Worm (Caenorhabditis elegans) whole organism, L4 larva: ENCODE data around the gene B0222.5.

Source experiments
- D1046.2 ChIP-seq: fragments of 200-800 bp; sonication (Bioruptor generic); IDR thresholded peaks from 2 replicates; pipeline ENCODE4 v1.3.6; 2022; ENCODE audit warnings: missing genetic modification characterization, missing compliant biosample characterization
- F10B5.3 ChIP-seq: sonication (generic microtip); optimal IDR thresholded peaks from 2 replicates; lab custom pipeline; 2016; ENCODE audit warnings: mild to moderate bottlenecking, missing genetic modification characterization, missing compliant biosample characterization
- F26F4.8 ChIP-seq: fragments of 200-800 bp; sonication (Bioruptor generic); conservative IDR thresholded peaks from 2 replicates; pipeline ENCODE4 v1.3.6; 2022; ENCODE audit warnings: missing genetic modification characterization, missing compliant biosample characterization
- F49E8.2 ChIP-seq: sonication (generic microtip); optimal IDR thresholded peaks from 2 replicates; lab custom pipeline; 2016; ENCODE audit warnings: missing compliant biosample characterization, mild to moderate bottlenecking, missing genetic modification characterization, borderline replicate concordance
- T20F7.1 ChIP-seq: fragments of 200-800 bp; sonication (Bioruptor generic); optimal IDR thresholded peaks from 2 replicates; lab custom pipeline; 2018; ENCODE audit warnings: mild to moderate bottlenecking, missing genetic modification characterization, missing compliant biosample characterization
- Y5F2A.4 ChIP-seq: fragments of 200-800 bp; sonication (Bioruptor generic); optimal IDR thresholded peaks from 2 replicates; lab custom pipeline; 2018; ENCODE audit warnings: mild to moderate bottlenecking, missing genetic modification characterization, missing compliant biosample characterization
- ZK337.2 ChIP-seq: fragments of 200-800 bp; sonication (Bioruptor generic); IDR thresholded peaks from 2 replicates; pipeline ENCODE4 v1.3.6; 2022; ENCODE audit warnings: missing genetic modification reagents, missing genetic modification characterization, missing compliant biosample characterization
- ama-1 ChIP-seq: fragments of 150-350 bp; optimal IDR thresholded peaks from 2 replicates; lab custom pipeline; 2014; ENCODE audit warnings: inconsistent platforms, mixed read lengths
- attf-4 ChIP-seq: sonication (generic microtip); optimal IDR thresholded peaks from 3 replicates; lab custom pipeline; 2017; ENCODE audit warnings: missing biosample characterization, missing genetic modification characterization
- ceh-20 ChIP-seq: fragments of 200-800 bp; sonication (Bioruptor generic); IDR thresholded peaks from 2 replicates; pipeline ENCODE4 v1.3.6; 2022; ENCODE audit warnings: missing genetic modification reagents, missing genetic modification characterization, missing compliant biosample characterization
- ceh-28 ChIP-seq: fragments of 150-350 bp; optimal IDR thresholded peaks from 2 replicates; lab custom pipeline; 2014; ENCODE audit warnings: missing biosample characterization, missing genetic modification reagents, missing genetic modification characterization
- ceh-82 ChIP-seq: sonication (generic microtip); optimal IDR thresholded peaks from 2 replicates; lab custom pipeline; 2017; ENCODE audit warnings: missing biosample characterization, missing genetic modification characterization
- ces-1 ChIP-seq: fragments of 150-350 bp; sonication (generic microtip); optimal IDR thresholded peaks from 4 replicates; lab custom pipeline; 2014; ENCODE audit warnings: missing biosample characterization, missing genetic modification reagents, missing genetic modification characterization
- ctbp-1 ChIP-seq: fragments of 200-800 bp; sonication (Bioruptor generic); IDR thresholded peaks from 2 replicates; pipeline ENCODE4 v1.3.6; 2022; ENCODE audit warnings: missing genetic modification reagents, missing genetic modification characterization, missing compliant biosample characterization
- dmd-6 ChIP-seq: fragments of 200-800 bp; sonication (Bioruptor generic); IDR thresholded peaks from 2 replicates; pipeline ENCODE4 v1.3.6; 2022; ENCODE audit warnings: missing genetic modification reagents, missing genetic modification characterization, missing compliant biosample characterization
- dmd-8 ChIP-seq: fragments of 200-800 bp; sonication (Bioruptor generic); IDR thresholded peaks from 2 replicates; pipeline ENCODE4 v1.3.6; 2022; ENCODE audit warnings: missing genetic modification characterization, missing compliant biosample characterization
- egl-27 ChIP-seq: sonication (generic microtip); optimal IDR thresholded peaks from 3 replicates; lab custom pipeline; 2017; ENCODE audit warnings: missing biosample characterization, missing genetic modification reagents, missing genetic modification characterization
- egl-43 ChIP-seq: fragments of 200-800 bp; sonication (Bioruptor generic); IDR thresholded peaks from 2 replicates; pipeline ENCODE4 v1.3.6; 2022; ENCODE audit warnings: missing genetic modification reagents, missing genetic modification characterization, missing compliant biosample characterization
- hif-1 ChIP-seq, 2 experiments: sonication (generic microtip); optimal IDR thresholded peaks; 2 replicates each; lab custom pipeline; 2016 to 2017; ENCODE audit warnings: missing compliant biosample characterization in 2 of 2, missing genetic modification characterization in 2 of 2, missing genetic modification reagents in 2 of 2, missing genotype in 2 of 2, mild to moderate bottlenecking in 1 of 2
- hmg-1.1 ChIP-seq: fragments of 200-800 bp; sonication (Bioruptor generic); IDR thresholded peaks from 2 replicates; pipeline ENCODE4 v1.3.6; 2022; ENCODE audit warnings: missing genetic modification reagents, missing genetic modification characterization, missing compliant biosample characterization
- jun-1 ChIP-seq: fragments of 150-350 bp; optimal IDR thresholded peaks from 2 replicates; lab custom pipeline; 2014; ENCODE audit warnings: missing biosample characterization, missing genetic modification reagents, missing genetic modification characterization
- lim-7 ChIP-seq: fragments of 200-800 bp; sonication (Bioruptor generic); IDR thresholded peaks from 2 replicates; pipeline ENCODE4 v1.3.6; 2022; ENCODE audit warnings: missing genetic modification characterization, missing compliant biosample characterization
- lin-1 ChIP-seq: fragments of 200-800 bp; sonication (Bioruptor generic); IDR thresholded peaks from 2 replicates; pipeline ENCODE4 v1.3.6; 2022; ENCODE audit warnings: missing genetic modification reagents, missing genetic modification characterization, missing compliant biosample characterization
- lin-13 ChIP-seq: fragments of 150-350 bp; optimal IDR thresholded peaks from 2 replicates; lab custom pipeline; 2014; ENCODE audit warnings: missing biosample characterization, missing genetic modification reagents, missing genetic modification characterization
- lin-29 ChIP-seq: fragments of 200-800 bp; sonication (Bioruptor generic); IDR thresholded peaks from 2 replicates; pipeline ENCODE4 v1.3.6; 2022; ENCODE audit warnings: missing genetic modification reagents, missing genetic modification characterization, missing compliant biosample characterization
- lsy-2 ChIP-seq, 2 experiments: fragments of 150-350 bp in 1 of 2; sonication (generic microtip) in 1 of 2; optimal IDR thresholded peaks; 2 replicates each; lab custom pipeline; 2014 to 2017; ENCODE audit warnings: missing biosample characterization in 2 of 2, missing genetic modification characterization in 2 of 2
- mep-1 ChIP-seq: fragments of 150-350 bp; sonication (generic microtip); optimal IDR thresholded peaks from 3 replicates; lab custom pipeline; 2014; ENCODE audit warnings: missing biosample characterization, missing genetic modification characterization
- mxl-2 ChIP-seq: fragments of 200-800 bp; sonication (Bioruptor generic); conservative IDR thresholded peaks from 2 replicates; pipeline ENCODE4 v1.3.6; 2022; ENCODE audit warnings: missing genetic modification reagents, missing genetic modification characterization, missing compliant biosample characterization
- nhr-102 ChIP-seq: sonication (generic microtip); optimal IDR thresholded peaks from 2 replicates; lab custom pipeline; 2016; ENCODE audit warnings: mild to moderate bottlenecking, missing genetic modification characterization, moderate library complexity, missing compliant biosample characterization
- nhr-41 ChIP-seq: fragments of 200-800 bp; sonication (Bioruptor generic); IDR thresholded peaks from 2 replicates; pipeline ENCODE4 v1.3.6; 2022; ENCODE audit warnings: missing genetic modification reagents, missing genetic modification characterization, missing compliant biosample characterization
- nhr-77 ChIP-seq: fragments of 150-350 bp; optimal IDR thresholded peaks from 2 replicates; lab custom pipeline; 2014; ENCODE audit warnings: missing biosample characterization, missing genetic modification characterization
- pha-4 ChIP-seq, 2 experiments: fragments of 150-350 bp in 1 of 2; fragments of 200-800 bp in 1 of 2; sonication (Bioruptor generic) in 1 of 2; IDR thresholded peaks in 1 of 2; optimal IDR thresholded peaks in 1 of 2; 2 replicates each; pipeline versions ENCODE4 v1.3.6 to Lab custom; 2014 to 2022; ENCODE audit warnings: missing genetic modification characterization in 2 of 2, missing genetic modification reagents in 2 of 2, missing biosample characterization in 1 of 2, missing compliant biosample characterization in 1 of 2
- pqm-1 ChIP-seq: sonication (generic microtip); optimal IDR thresholded peaks from 2 replicates; lab custom pipeline; 2017; ENCODE audit warnings: missing biosample characterization, missing genetic modification characterization
- rbr-2 ChIP-seq: sonication (generic microtip); optimal IDR thresholded peaks from 2 replicates; lab custom pipeline; 2016; ENCODE audit warnings: missing genotype, missing genetic modification characterization, missing compliant biosample characterization
- saeg-2 ChIP-seq: fragments of 200-800 bp; sonication (Bioruptor generic); IDR thresholded peaks from 2 replicates; pipeline ENCODE4 v1.3.6; 2022; ENCODE audit warnings: missing genetic modification reagents, missing genetic modification characterization, missing compliant biosample characterization
- skn-1 ChIP-seq: fragments of 150-350 bp; optimal IDR thresholded peaks from 2 replicates; lab custom pipeline; 2014; ENCODE audit warnings: missing biosample characterization, missing genetic modification characterization
- snpc-1.2 ChIP-seq: fragments of 200-800 bp; sonication (Bioruptor generic); IDR thresholded peaks from 2 replicates; pipeline ENCODE4 v1.3.6; 2022; ENCODE audit warnings: missing genetic modification reagents, missing genetic modification characterization, missing compliant biosample characterization
- spr-1 ChIP-seq: sonication (generic microtip); optimal IDR thresholded peaks from 2 replicates; lab custom pipeline; 2016; ENCODE audit warnings: mild to moderate bottlenecking, missing genetic modification characterization, missing compliant biosample characterization
- tag-97 ChIP-seq: fragments of 200-800 bp; sonication (Bioruptor generic); IDR thresholded peaks from 2 replicates; pipeline ENCODE4 v1.3.6; 2022; ENCODE audit warnings: missing genetic modification characterization, missing compliant biosample characterization
- unc-39 ChIP-seq: sonication (generic microtip); optimal IDR thresholded peaks from 2 replicates; lab custom pipeline; 2017; ENCODE audit warnings: missing biosample characterization, missing genetic modification characterization
- unc-62 ChIP-seq, 3 experiments: fragments of 150-350 bp in 1 of 3; sonication (generic microtip); optimal IDR thresholded peaks in 2 of 3; peaks in 1 of 3; 1 replicate in 1 of 3; 2 replicates in 2 of 3; lab custom pipeline; 2014 to 2017; ENCODE audit warnings: missing biosample characterization in 3 of 3, missing genetic modification characterization in 3 of 3, missing genetic modification reagents in 3 of 3, missing genotype in 1 of 3
- zag-1 ChIP-seq: fragments of 150-350 bp; optimal IDR thresholded peaks from 2 replicates; lab custom pipeline; 2014; ENCODE audit warnings: missing biosample characterization, missing genetic modification characterization
- zip-11 ChIP-seq: fragments of 200-800 bp; sonication (Bioruptor generic); IDR thresholded peaks from 2 replicates; pipeline ENCODE4 v1.3.6; 2022; ENCODE audit warnings: missing genetic modification characterization, missing compliant biosample characterization
- ztf-7 ChIP-seq: fragments of 150-350 bp; optimal IDR thresholded peaks from 2 replicates; lab custom pipeline; 2014; ENCODE audit warnings: missing biosample characterization, missing genetic modification characterization

B0222.5 gene

ce11 chrV:9133950-9134349 is 20.7 kb downstream of the B0222.5 start, which contains the start of gene B0222.1:
TSS of gene B0222.1 (plus strand) at chrV:9134255.
- TF ChIP-seq lsy-2 (tag; optimal IDR thresholded peaks at IDR 0.05; lab: Kevin White, UChicago): no peak
- no peak for TF ChIP-seq lin-13 (GFP tag; lab: Kevin White, UChicago)
- peak in 1 of 2 experiments; percentile 53 for TF ChIP-seq unc-62 (GFP tag; optimal IDR thresholded peaks at IDR 0.05 in 1 of 2; lab: Kevin White, UChicago)
- TF ChIP-seq unc-62 (tag; optimal IDR thresholded peaks at IDR 0.05; lab: Kevin White, UChicago): no peak
- TF ChIP-seq ZK337.2 (GFP tag; lab: Robert Waterston, UW): no peak
- TF ChIP-seq ceh-28: no peak
- no peak for TF ChIP-seq skn-1 (tag; lab: Kevin White, UChicago)

DNA sequence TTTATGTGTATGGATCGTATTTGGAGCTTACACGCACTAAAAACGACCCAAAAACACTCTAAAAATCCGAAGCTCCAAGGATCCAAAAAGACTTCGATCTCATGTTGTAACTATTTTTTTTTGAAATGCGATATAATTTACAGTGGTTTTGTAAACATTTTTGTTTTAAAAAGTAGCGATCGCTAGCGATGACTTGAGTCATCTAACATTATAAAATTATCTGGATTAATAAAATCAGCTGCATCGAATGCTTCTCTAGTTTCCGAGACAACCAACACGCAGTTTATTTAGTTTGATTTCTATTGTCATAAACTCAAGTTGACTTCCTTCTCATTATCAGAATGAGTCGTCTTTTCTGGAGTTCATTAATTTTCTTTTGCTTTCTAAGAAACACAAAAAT is 22.6 kb downstream of the B0222.5 start, which contains the start of gene F21C10.1:
F21C10.1 (plus strand) TSS at position 301 of the 400 bp plus-strand sequence.
- TF ChIP-seq hmg-1.1 (GFP tag; lab: Robert Waterston, UW) (no peak), dmd-6 (GFP tag; lab: Robert Waterston, UW) (no peak), dmd-8 (no peak), zag-1 (tag; lab: Kevin White, UChicago) (no peak), unc-62 (GFP tag; optimal IDR thresholded peaks at IDR 0.05 in 1 of 2; lab: Kevin White, UChicago) (no peak), unc-62 (tag; optimal IDR thresholded peaks at IDR 0.05; lab: Kevin White, UChicago) (no peak), tag-97 (GFP tag; lab: Robert Waterston, UW) (no peak), ceh-20 (GFP tag; lab: Robert Waterston, UW) (no peak), F10B5.3 (tag; lab: Kevin White, UChicago) (no peak), attf-4 (tag; lab: Kevin White, UChicago) (no peak), egl-43 (no peak), F26F4.8 (GFP tag; lab: Robert Waterston, UW) (no peak)

DNA sequence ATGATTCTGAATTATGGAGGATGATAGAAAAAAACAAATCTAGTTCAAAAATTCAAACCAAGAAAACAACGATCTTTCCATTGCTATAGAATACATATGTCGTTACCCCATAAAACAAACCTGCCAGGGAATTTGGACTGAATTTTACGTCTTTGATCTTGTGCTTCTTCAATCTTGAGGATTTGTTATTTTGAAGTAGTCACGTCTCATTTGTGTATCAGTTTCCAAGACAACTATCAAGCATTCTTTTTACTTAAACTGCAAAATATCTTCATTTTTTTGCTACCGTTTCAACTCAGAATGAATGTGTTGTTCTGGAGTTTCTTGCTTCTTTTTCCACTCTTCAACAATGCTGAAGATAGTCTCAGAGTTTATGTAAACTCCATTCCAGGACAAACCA is 23.9 kb downstream of the B0222.5 start, which contains the start of gene F21C10.19:
F21C10.19 (plus strand) TSS at position 301 of the 400 bp plus-strand sequence.
- TF ChIP-seq zip-11 (GFP tag; lab: Robert Waterston, UW): no peak
- TF ChIP-seq T20F7.1 (GFP tag; lab: Kevin White, UChicago): no peak
- no peak for TF ChIP-seq D1046.2 (GFP tag; lab: Robert Waterston, UW)
- TF ChIP-seq egl-27 (tag; lab: Kevin White, UChicago): no peak
- no peak for TF ChIP-seq nhr-102 (tag; lab: Kevin White, UChicago)
- no peak for TF ChIP-seq jun-1 (tag; lab: Kevin White, UChicago)
- TF ChIP-seq hif-1 (tag; optimal IDR thresholded peaks at IDR 0.05; lab: Kevin White, UChicago): no peak
- no peak for TF ChIP-seq ceh-82 (tag; lab: Kevin White, UChicago)
- TF ChIP-seq spr-1 (tag; lab: Kevin White, UChicago): no peak
- TF ChIP-seq ces-1 (GFP tag; lab: Kevin White, UChicago): no peak
- TF ChIP-seq ceh-28: no peak
- TF ChIP-seq nhr-77: no peak
- no peak for TF ChIP-seq nhr-41 (GFP tag; lab: Robert Waterston, UW)
- TF ChIP-seq, all 104 proteins: peak for 0

DNA sequence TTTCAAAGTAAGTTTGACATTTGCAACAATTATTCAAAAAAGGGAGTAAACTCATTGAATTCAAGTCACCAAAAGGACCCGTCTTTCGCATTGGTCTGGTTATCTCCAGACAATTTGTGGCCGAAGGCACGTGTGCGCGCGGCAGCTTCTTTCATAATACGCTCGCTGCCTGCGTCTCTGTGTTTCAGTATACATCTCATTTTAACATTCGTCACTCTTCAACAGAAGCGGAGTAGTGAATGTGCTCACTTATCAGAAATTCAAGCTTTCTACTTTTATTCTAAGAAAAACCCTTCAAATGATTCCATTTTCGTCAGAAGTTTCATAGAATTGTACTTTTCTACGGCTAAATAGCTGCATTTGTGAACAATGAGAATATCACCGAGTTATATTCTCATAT is 26.1 kb downstream of the B0222.5 start:
- TF ChIP-seq attf-4 (tag; lab: Kevin White, UChicago) (no peak), ztf-7 (tag; lab: Kevin White, UChicago) (no peak), lin-1 (GFP tag; lab: Robert Waterston, UW) (no peak), saeg-2 (GFP tag; lab: Robert Waterston, UW) (no peak), zag-1 (tag; lab: Kevin White, UChicago) (no peak), egl-43 (no peak), F49E8.2 (tag; lab: Kevin White, UChicago) (no peak), pqm-1 (tag; lab: Kevin White, UChicago) (no peak), ama-1 (no peak), lim-7 (no peak), snpc-1.2 (GFP tag; lab: Robert Waterston, UW) (peak; percentile 45; the same call in 1 of the 2 replicates), unc-39 (tag; lab: Kevin White, UChicago) (no peak), nhr-41 (GFP tag; lab: Robert Waterston, UW) (no peak), T20F7.1 (GFP tag; lab: Kevin White, UChicago) (no peak), Y5F2A.4 (GFP tag; lab: Kevin White, UChicago) (no peak), ctbp-1 (GFP tag; lab: Robert Waterston, UW) (peak; percentile 70; the same call in 1 of the 2 replicates), mep-1 (tag; lab: Kevin White, UChicago) (no peak), ceh-82 (tag; lab: Kevin White, UChicago) (no peak), pha-4 (GFP tag; IDR thresholded peaks at IDR 0.05; lab: Robert Waterston, UW) (no peak), pha-4 (tag; optimal IDR thresholded peaks at IDR 0.05; lab: Kevin White, UChicago) (no peak), nhr-77 (no peak), lin-29 (no peak), mxl-2 (GFP tag; lab: Robert Waterston, UW) (no peak), rbr-2 (no peak)
